Worm (Caenorhabditis elegans) whole organism, L1 larva: ENCODE data around the gene rbr-2.

Experiments
- C04F5.9 ChIP-seq: sonication (generic microtip); optimal IDR thresholded peaks from 2 replicates; lab custom pipeline; 2016; ENCODE audit warnings: missing genetic modification characterization, missing compliant biosample characterization
- C34B4.2 ChIP-seq: sonication (generic microtip); optimal IDR thresholded peaks from 2 replicates; lab custom pipeline; 2017; ENCODE audit warnings: mild to moderate bottlenecking, missing genetic modification characterization, missing compliant biosample characterization
- F16B12.6 ChIP-seq: fragments of 150-350 bp; optimal IDR thresholded peaks from 2 replicates; lab custom pipeline; 2014; ENCODE audit warnings: missing biosample characterization, missing genetic modification characterization
- Y116A8C.19 ChIP-seq: sonication (generic microtip); optimal IDR thresholded peaks from 2 replicates; lab custom pipeline; 2016; ENCODE audit warnings: missing compliant biosample characterization, missing genetic modification characterization, borderline replicate concordance
- aly-2 ChIP-seq: fragments of 150-350 bp; optimal IDR thresholded peaks from 2 replicates; lab custom pipeline; 2014; ENCODE audit warnings: missing biosample characterization, missing genetic modification characterization
- blmp-1 ChIP-seq: fragments of 150-350 bp; optimal IDR thresholded peaks from 2 replicates; lab custom pipeline; 2014; ENCODE audit warnings: missing biosample characterization, missing genetic modification characterization
- ceh-82 ChIP-seq, 3 experiments: fragments of 150-350 bp in 1 of 3; sonication (generic microtip) in 2 of 3; optimal IDR thresholded peaks; 2 replicates each; lab custom pipeline; 2014 to 2017; ENCODE audit warnings: missing biosample characterization in 3 of 3, missing genetic modification characterization in 3 of 3
- ceh-88 ChIP-seq: fragments of 200-800 bp; sonication (Bioruptor generic); IDR thresholded peaks from 2 replicates; pipeline ENCODE4 v1.3.6; 2022; ENCODE audit warnings: missing genetic modification characterization, missing compliant biosample characterization
- ceh-90 ChIP-seq: sonication (generic microtip); optimal IDR thresholded peaks from 2 replicates; lab custom pipeline; 2016; ENCODE audit warnings: missing genetic modification characterization, missing compliant biosample characterization
- ces-1 ChIP-seq: fragments of 150-350 bp; optimal IDR thresholded peaks from 2 replicates; lab custom pipeline; 2014; ENCODE audit warnings: missing biosample characterization, missing genetic modification reagents, missing genetic modification characterization
- dsc-1 ChIP-seq: sonication (generic microtip); optimal IDR thresholded peaks from 2 replicates; lab custom pipeline; 2016; ENCODE audit warnings: mild to moderate bottlenecking, missing genetic modification characterization, missing compliant biosample characterization
- efl-1 ChIP-seq, 4 experiments: fragments of 150-350 bp; optimal IDR thresholded peaks in 3 of 4; peaks in 1 of 4; 1 replicate in 1 of 4; 2 replicates in 3 of 4; lab custom pipeline; 2014; ENCODE audit warnings: missing biosample characterization in 2 of 4, missing genetic modification characterization in 2 of 4, missing genetic modification reagents in 2 of 4
- egl-13 ChIP-seq: sonication (generic microtip); optimal IDR thresholded peaks from 2 replicates; lab custom pipeline; 2016; ENCODE audit warnings: missing genotype, missing genetic modification reagents, missing genetic modification characterization, missing compliant biosample characterization
- egl-27 ChIP-seq, 2 experiments: fragments of 150-350 bp in 1 of 2; sonication (generic microtip); optimal IDR thresholded peaks; 3 replicates each; lab custom pipeline; 2017 to 2018; ENCODE audit warnings: missing biosample characterization in 2 of 2, missing genetic modification characterization in 2 of 2, missing genetic modification reagents in 2 of 2
- ets-5 ChIP-seq: fragments of 200-800 bp; sonication (Bioruptor generic); IDR thresholded peaks from 2 replicates; pipeline ENCODE4 v1.3.6; 2022; ENCODE audit warnings: missing genetic modification characterization, missing compliant biosample characterization
- fkh-10 ChIP-seq: sonication (generic microtip); optimal IDR thresholded peaks from 2 replicates; lab custom pipeline; 2017; ENCODE audit warnings: missing biosample characterization, missing genetic modification reagents, missing genetic modification characterization
- fkh-8 ChIP-seq: sonication (generic microtip); optimal IDR thresholded peaks from 2 replicates; lab custom pipeline; 2016; ENCODE audit warnings: mild to moderate bottlenecking, missing genetic modification characterization, missing compliant biosample characterization
- hlh-17 ChIP-seq: fragments of 200-800 bp; sonication (Bioruptor generic); optimal IDR thresholded peaks from 2 replicates; lab custom pipeline; 2018; ENCODE audit warnings: missing genetic modification characterization, mild to moderate bottlenecking, missing compliant biosample characterization, moderate library complexity, borderline replicate concordance
- irx-1 ChIP-seq: sonication (generic microtip); optimal IDR thresholded peaks from 2 replicates; lab custom pipeline; 2016; ENCODE audit warnings: missing genetic modification characterization, missing compliant biosample characterization
- isw-1 ChIP-seq: fragments of 200-800 bp; sonication (Bioruptor generic); IDR thresholded peaks from 2 replicates; pipeline ENCODE4 v1.3.6; 2022; ENCODE audit warnings: missing genetic modification characterization, missing compliant biosample characterization
- jun-1 ChIP-seq: fragments of 150-350 bp; optimal IDR thresholded peaks from 2 replicates; lab custom pipeline; 2014; ENCODE audit warnings: missing biosample characterization, missing genetic modification reagents, missing genetic modification characterization
- lin-13 ChIP-seq: fragments of 150-350 bp; optimal IDR thresholded peaks from 2 replicates; lab custom pipeline; 2014; ENCODE audit warnings: missing biosample characterization, missing genetic modification reagents, missing genetic modification characterization
- lin-14 ChIP-seq: fragments of 200-800 bp; sonication (Bioruptor generic); optimal IDR thresholded peaks from 2 replicates; lab custom pipeline; 2018; ENCODE audit warnings: mild to moderate bottlenecking, missing genetic modification characterization, moderate library complexity, missing compliant biosample characterization
- lin-35 ChIP-seq, 2 experiments: fragments of 150-350 bp; optimal IDR thresholded peaks; 2 replicates each; lab custom pipeline; 2014; ENCODE audit warnings: missing biosample characterization in 2 of 2, missing genetic modification characterization in 2 of 2, missing genetic modification reagents in 2 of 2
- lsy-2 ChIP-seq, 2 experiments: fragments of 150-350 bp; optimal IDR thresholded peaks; 2 replicates each; lab custom pipeline; 2014; ENCODE audit warnings: missing biosample characterization in 2 of 2, missing genetic modification characterization in 2 of 2
- mdl-1 ChIP-seq, 2 experiments: fragments of 150-350 bp; optimal IDR thresholded peaks; 2 replicates each; lab custom pipeline; 2014 to 2017; ENCODE audit warnings: missing biosample characterization in 2 of 2, missing genetic modification characterization in 2 of 2, inconsistent platforms in 1 of 2
- mef-2 ChIP-seq: fragments of 150-350 bp; optimal IDR thresholded peaks from 2 replicates; lab custom pipeline; 2014; ENCODE audit warnings: missing biosample characterization, missing genetic modification characterization
- mep-1 ChIP-seq: fragments of 150-350 bp; optimal IDR thresholded peaks from 2 replicates; lab custom pipeline; 2014; ENCODE audit warnings: missing biosample characterization, missing genetic modification characterization
- nhr-11 ChIP-seq: fragments of 150-350 bp; optimal IDR thresholded peaks from 2 replicates; lab custom pipeline; 2014; ENCODE audit warnings: missing biosample characterization, missing genetic modification characterization
- nhr-20 ChIP-seq: sonication (generic microtip); optimal IDR thresholded peaks from 2 replicates; lab custom pipeline; 2016; ENCODE audit warnings: mild to moderate bottlenecking, missing genetic modification characterization, missing compliant biosample characterization
- nhr-237 ChIP-seq: fragments of 150-350 bp; optimal IDR thresholded peaks from 2 replicates; lab custom pipeline; 2014; ENCODE audit warnings: missing biosample characterization, missing genetic modification characterization
- nhr-47 ChIP-seq: sonication (generic microtip); optimal IDR thresholded peaks from 2 replicates; lab custom pipeline; 2016; ENCODE audit warnings: mild to moderate bottlenecking, missing genetic modification characterization, moderate library complexity, missing compliant biosample characterization
- nhr-71 ChIP-seq: sonication (generic microtip); optimal IDR thresholded peaks from 2 replicates; lab custom pipeline; 2016; ENCODE audit warnings: mild to moderate bottlenecking, missing genetic modification characterization, moderate library complexity, missing compliant biosample characterization
- nhr-76 ChIP-seq: sonication (generic microtip); optimal IDR thresholded peaks from 2 replicates; lab custom pipeline; 2017; ENCODE audit warnings: missing biosample characterization, missing genetic modification characterization
- nhr-85 ChIP-seq: sonication (generic microtip); peaks from one replicate; lab custom pipeline; 2016; ENCODE audit warnings: missing genetic modification characterization, inconsistent platforms, missing compliant biosample characterization
- pag-3 ChIP-seq: sonication (generic microtip); optimal IDR thresholded peaks from 2 replicates; lab custom pipeline; 2017; ENCODE audit warnings: missing genetic modification characterization, mild to moderate bottlenecking, missing compliant biosample characterization, antibody characterized with exemption, borderline replicate concordance; ENCODE audit not compliant: insufficient read depth
- rnt-1 ChIP-seq: sonication (generic microtip); optimal IDR thresholded peaks from 2 replicates; lab custom pipeline; 2016; ENCODE audit warnings: mild to moderate bottlenecking, missing genetic modification characterization, moderate library complexity, missing compliant biosample characterization
- skn-1 ChIP-seq: fragments of 150-350 bp; optimal IDR thresholded peaks from 2 replicates; lab custom pipeline; 2014; ENCODE audit warnings: missing biosample characterization, missing genetic modification characterization
- sptf-1 ChIP-seq: fragments of 150-350 bp; optimal IDR thresholded peaks from 2 replicates; lab custom pipeline; 2014; ENCODE audit warnings: missing biosample characterization, missing genetic modification characterization
- swsn-7 ChIP-seq: sonication (generic microtip); optimal IDR thresholded peaks from 2 replicates; lab custom pipeline; 2016; ENCODE audit warnings: missing genetic modification characterization, missing compliant biosample characterization
- tbx-2 ChIP-seq: sonication (generic microtip); optimal IDR thresholded peaks from 2 replicates; lab custom pipeline; 2016; ENCODE audit warnings: missing genetic modification characterization, missing compliant biosample characterization
- tlp-1 ChIP-seq: fragments of 150-350 bp; optimal IDR thresholded peaks from 2 replicates; lab custom pipeline; 2014; ENCODE audit warnings: missing biosample characterization, missing genetic modification characterization
- unc-30 ChIP-seq: sonication (generic microtip); optimal IDR thresholded peaks from 2 replicates; lab custom pipeline; 2017; ENCODE audit warnings: missing biosample characterization, missing genetic modification characterization
- vab-15 ChIP-seq: sonication (generic microtip); optimal IDR thresholded peaks from 2 replicates; lab custom pipeline; 2017; ENCODE audit warnings: missing genotype, mild to moderate bottlenecking, missing genetic modification characterization, missing compliant biosample characterization
- zag-1 ChIP-seq: fragments of 150-350 bp; optimal IDR thresholded peaks from 2 replicates; lab custom pipeline; 2014; ENCODE audit warnings: missing biosample characterization, missing genetic modification characterization
- zip-4 ChIP-seq: fragments of 200-800 bp; sonication (Bioruptor generic); optimal IDR thresholded peaks from 2 replicates; lab custom pipeline; 2018; ENCODE audit warnings: mild to moderate bottlenecking, missing genetic modification characterization, moderate library complexity, missing compliant biosample characterization
- ztf-4 ChIP-seq: fragments of 150-350 bp; optimal IDR thresholded peaks from 2 replicates; lab custom pipeline; 2014; ENCODE audit warnings: missing biosample characterization, missing genetic modification characterization

Gene rbr-2

ce11 chrIV:10935853-10936491, 16.1 kb downstream of the rbr-2 start, which contains the start of gene lgg-2 (continued):
- TF ChIP-seq ceh-90 (tag; lab: Kevin White, UChicago) (no peak), blmp-1 (tag; lab: Kevin White, UChicago) (peak; percentile 97), zag-1 (tag; lab: Kevin White, UChicago) (peak; percentile 61), isw-1 (GFP tag; lab: Robert Waterston, UW) (peak; percentile 92), mdl-1 (tag; optimal IDR thresholded peaks at IDR 0.05; lab: Kevin White, UChicago) (peak; percentile 62 to 98), F16B12.6 (tag; lab: Kevin White, UChicago) (no peak), vab-15 (tag; lab: Kevin White, UChicago) (no peak), lsy-2 (tag; optimal IDR thresholded peaks at IDR 0.05; lab: Kevin White, UChicago) (peak; percentile 95 to 96), egl-27 (tag; optimal IDR thresholded peaks at IDR 0.05; lab: Kevin White, UChicago) (peak; percentile 52 to 76), nhr-85 (tag; lab: Kevin White, UChicago) (peak; percentile 99)

DNA sequence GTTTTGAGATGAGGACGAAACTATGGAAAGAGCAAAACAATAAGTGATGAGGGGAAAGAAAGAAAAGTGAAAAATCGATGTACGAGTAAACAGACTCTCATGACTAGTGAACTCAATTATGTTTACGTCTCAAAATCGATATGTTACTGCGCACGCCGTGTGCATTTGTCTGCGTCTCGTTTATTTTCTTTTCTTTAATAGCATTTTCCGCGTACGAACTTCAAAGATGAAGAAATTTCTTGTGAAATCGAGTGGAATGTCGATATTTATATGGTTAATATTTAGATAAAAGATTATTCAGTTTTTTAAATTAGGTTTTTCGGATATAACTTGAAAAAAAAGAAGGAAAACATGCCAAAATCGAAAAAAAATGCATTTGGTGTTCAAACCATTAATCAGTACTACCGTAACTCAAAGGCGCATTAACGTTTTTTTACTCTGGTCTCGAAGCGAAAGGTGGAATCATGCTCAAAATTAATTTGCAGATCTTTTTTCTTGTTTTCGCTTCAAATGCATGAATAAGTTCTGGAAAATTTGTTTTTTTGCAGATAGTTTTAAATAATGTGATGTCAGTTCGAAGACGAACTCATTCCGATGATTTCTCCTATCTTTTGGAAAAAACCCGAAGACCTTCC, 17.2 kb downstream of the rbr-2 start, which contains the start of gene fic-1:
TSS of gene fic-1 (plus strand) at position 549 of the 635 bp plus-strand sequence.
- TF ChIP-seq nhr-20 (tag; lab: Kevin White, UChicago) (peak; percentile 35), tlp-1 (tag; lab: Kevin White, UChicago) (no peak), mep-1 (tag; lab: Kevin White, UChicago) (peak; percentile 65), isw-1 (GFP tag; lab: Robert Waterston, UW) (peak; percentile 51), lin-14 (GFP tag; lab: Kevin White, UChicago) (peak; percentile 96), nhr-71 (tag; lab: Kevin White, UChicago) (peak; percentile 82), mdl-1 (tag; optimal IDR thresholded peaks at IDR 0.05; lab: Kevin White, UChicago) (peak in 1 of 2 experiments; percentile 73), lin-13 (GFP tag; lab: Kevin White, UChicago) (peak; percentile 14), dsc-1 (tag; lab: Kevin White, UChicago) (peak; percentile 52), pag-3 (tag; lab: Kevin White, UChicago) (no peak), nhr-85 (tag; lab: Kevin White, UChicago) (peak; percentile 57), lin-35 (GFP tag; optimal IDR thresholded peaks at IDR 0.05; lab: Kevin White, UChicago) (peak; percentile 51 to 61), irx-1 (tag; lab: Kevin White, UChicago) (peak; percentile 57), nhr-11 (tag; lab: Kevin White, UChicago) (no peak), nhr-47 (tag; lab: Kevin White, UChicago) (peak; percentile 57), F16B12.6 (tag; lab: Kevin White, UChicago) (no peak), unc-30 (tag; lab: Kevin White, UChicago) (no peak), ets-5 (GFP tag; lab: Robert Waterston, UW) (no peak), egl-13 (tag; lab: Kevin White, UChicago) (peak; percentile 51), ztf-4 (tag; lab: Kevin White, UChicago) (peak; percentile 61), skn-1 (tag; lab: Kevin White, UChicago) (peak; percentile 71), aly-2 (tag; lab: Kevin White, UChicago) (no peak), ceh-82 (tag; optimal IDR thresholded peaks at IDR 0.05; lab: Kevin White, UChicago) (peak; percentile 60 to 75 (median 63)), sptf-1 (tag; lab: Kevin White, UChicago) (no peak), rnt-1 (tag; lab: Kevin White, UChicago) (peak; percentile 20), nhr-76 (no peak), fkh-8 (tag; lab: Kevin White, UChicago) (peak; percentile 84), fkh-10 (GFP tag; lab: Kevin White, UChicago) (peak; percentile 75), C04F5.9 (no peak), tbx-2 (tag; lab: Kevin White, UChicago) (peak; percentile 63), hlh-17 (GFP tag; lab: Kevin White, UChicago) (no peak), nhr-237 (tag; lab: Kevin White, UChicago) (peak; percentile 54), ceh-88 (GFP tag; lab: Robert Waterston, UW) (no peak), C34B4.2 (tag; lab: Kevin White, UChicago) (no peak), jun-1 (tag; lab: Kevin White, UChicago) (peak; percentile 16), lsy-2 (tag; optimal IDR thresholded peaks at IDR 0.05; lab: Kevin White, UChicago) (peak; percentile 60 to 74), Y116A8C.19 (tag; lab: Kevin White, UChicago) (no peak), zip-4 (peak; percentile 6), swsn-7 (tag; lab: Kevin White, UChicago) (peak; percentile 65), vab-15 (tag; lab: Kevin White, UChicago) (no peak), efl-1 (optimal IDR thresholded peaks at IDR 0.05; lab: Kevin White, UChicago) (peak; percentile 42 to 57), efl-1 (GFP tag; optimal IDR thresholded peaks at IDR 0.05 in 1 of 2; lab: Kevin White, UChicago) (peak; percentile 19 to 52), mef-2 (tag; lab: Kevin White, UChicago) (no peak), ces-1 (GFP tag; lab: Kevin White, UChicago) (peak; percentile 96)
